Fruit fly (Drosophila melanogaster): Measurements from ENCODE around the gene CG13073.

Gene CG13073

DNA sequence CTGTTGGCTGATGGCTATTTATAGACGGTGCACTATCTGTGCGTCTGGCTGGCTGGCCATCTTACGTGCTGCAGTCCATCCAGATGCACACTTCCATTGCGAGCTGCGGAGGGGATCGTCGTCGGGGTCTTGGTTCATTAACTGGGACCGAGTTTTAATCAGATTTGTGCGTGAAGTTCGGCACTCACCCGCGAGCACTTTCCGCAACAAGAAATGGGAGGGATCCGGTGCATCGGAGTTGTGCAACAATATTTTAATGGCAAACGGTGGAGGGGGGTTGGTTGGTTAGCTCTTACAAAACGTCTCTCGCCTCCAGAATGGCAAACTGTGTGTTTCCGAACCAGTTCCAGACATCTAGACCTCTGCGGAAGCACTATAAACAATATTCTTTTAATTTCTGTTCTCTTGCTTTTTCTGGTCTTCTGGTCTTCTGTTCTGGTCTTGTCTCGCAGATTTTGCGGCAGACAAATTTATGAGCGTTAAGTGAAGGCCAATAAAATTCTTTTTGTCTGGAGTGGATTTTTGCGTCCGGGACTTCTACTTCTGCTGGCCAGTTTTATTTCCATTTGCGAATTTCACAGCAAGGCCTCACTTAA lies 20.4 kb downstream of the CG13073 start:
- TF ChIP-seq CG1792 (GFP tag; optimal IDR thresholded peaks at IDR 0.05) (no peak), al (GFP tag; IDR thresholded peaks at IDR 0.05) (0 out of 2 replicates have a peak, but pooled peaks have one; percentile 13), nom (GFP tag; optimal IDR thresholded peaks at IDR 0.05) (peak; percentile 38)

DNA sequence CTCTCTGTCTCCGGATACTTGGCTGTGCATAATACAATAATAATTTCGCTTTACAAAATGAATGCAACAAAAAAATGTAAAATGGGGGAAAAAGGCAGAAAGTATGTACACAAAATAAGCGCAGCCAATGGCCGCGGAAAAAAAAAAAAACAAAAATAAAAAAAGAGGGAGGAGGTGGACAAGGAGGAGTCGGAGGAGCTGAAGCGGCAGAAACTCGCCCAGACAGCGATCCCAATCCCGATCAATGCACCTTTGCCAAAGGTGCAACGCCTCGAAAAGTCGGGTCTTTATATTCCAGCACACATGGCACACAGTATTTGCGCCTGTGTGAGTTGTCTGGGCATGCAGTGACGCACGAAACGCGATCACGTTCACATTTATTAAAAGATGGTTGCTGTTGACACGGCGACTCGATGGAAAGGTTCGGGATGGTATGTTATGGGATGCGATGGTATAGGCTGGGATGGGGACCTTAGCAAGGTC lies 21.6 kb downstream of the CG13073 start:
- TF ChIP-seq slbo (GFP tag; IDR thresholded peaks at IDR 0.05) (no peak), nom (GFP tag; optimal IDR thresholded peaks at IDR 0.05) (peak; percentile 75), CG16815 (GFP tag; optimal IDR thresholded peaks at IDR 0.05) (no peak), H15 (GFP tag; IDR thresholded peaks at IDR 0.05) (no peak), bsh (GFP tag; optimal IDR thresholded peaks at IDR 0.05) (peak in 1 of 2 experiments; percentile 20), NfI (GFP tag; optimal IDR thresholded peaks at IDR 0.05) (no peak), CG4404 (GFP tag; IDR thresholded peaks at IDR 0.05) (no peak), corto (GFP tag; optimal IDR thresholded peaks at IDR 0.05) (peak; percentile 60), tgo (GFP tag; IDR thresholded peaks at IDR 0.05) (no peak), zfh1 (GFP tag; IDR thresholded peaks at IDR 0.05) (0 out of 3 replicates have a peak, but pooled peaks have one; percentile 30), ATbp (GFP tag; optimal IDR thresholded peaks at IDR 0.05) (no peak), Lim3 (GFP tag; IDR thresholded peaks at IDR 0.05) (no peak), lbe (GFP tag; optimal IDR thresholded peaks at IDR 0.05) (peak; percentile 81)

DNA sequence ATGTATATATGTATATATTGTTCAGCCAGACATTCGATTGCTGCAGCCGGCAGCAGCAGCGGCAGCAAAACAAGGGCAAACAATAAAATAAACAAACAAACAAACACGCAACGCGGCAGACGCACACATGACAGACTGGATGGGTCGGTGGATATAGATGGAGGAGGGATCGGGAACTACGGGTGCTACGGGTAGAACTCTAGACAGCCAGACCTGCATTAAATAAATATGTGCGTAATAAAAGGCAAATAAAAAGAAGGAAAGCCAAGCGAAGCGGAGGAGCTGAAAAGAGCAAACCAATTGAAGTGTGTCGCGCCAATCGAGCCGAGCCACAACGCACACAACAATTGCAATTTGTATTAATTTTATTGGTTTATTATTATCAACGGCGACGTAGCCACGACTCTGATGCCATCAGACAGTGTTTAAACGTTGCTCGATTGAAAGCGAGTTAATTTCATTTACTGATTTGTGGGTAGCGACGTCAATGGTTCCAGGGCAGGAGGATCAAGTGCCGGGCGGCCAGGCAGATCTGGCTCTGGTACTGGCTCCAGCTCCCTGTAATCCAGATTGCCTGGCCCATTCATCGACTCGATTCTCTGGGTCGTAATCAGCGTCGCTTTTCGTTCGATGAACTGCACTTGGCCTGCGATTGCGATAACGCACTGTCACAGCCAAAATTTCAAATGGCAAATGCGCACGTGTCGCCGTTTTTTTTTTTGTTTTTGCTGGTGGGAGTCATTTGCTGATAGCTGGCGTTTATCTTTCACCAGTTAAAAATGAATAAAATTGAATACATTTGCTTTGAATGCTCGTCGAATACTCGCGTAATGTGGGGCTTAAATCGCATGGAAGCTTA lies 23.0 kb downstream of the CG13073 start:
- no peak for TF ChIP-seq Trl (optimal IDR thresholded peaks at IDR 0.05)
- TF ChIP-seq Trl (GFP tag; optimal IDR thresholded peaks at IDR 0.05): no peak
- no peak for TF ChIP-seq fu2 (GFP tag; optimal IDR thresholded peaks at IDR 0.05)
- no peak for TF ChIP-seq z (GFP tag; IDR thresholded peaks at IDR 0.05)
- no peak for TF ChIP-seq btn (GFP tag; optimal IDR thresholded peaks at IDR 0.05)
- TF ChIP-seq usp (GFP tag; optimal IDR thresholded peaks at IDR 0.05): no peak
- TF ChIP-seq CG13894 (tag; optimal IDR thresholded peaks at IDR 0.05): peak; percentile 31
- no peak for TF ChIP-seq nmo (GFP tag; optimal IDR thresholded peaks at IDR 0.05)
- peak; percentile 85 for TF ChIP-seq nom (GFP tag; optimal IDR thresholded peaks at IDR 0.05)
- TF ChIP-seq CG7987 (GFP tag; optimal IDR thresholded peaks at IDR 0.05): peak; percentile 48
- TF ChIP-seq Rfx (GFP tag; IDR thresholded peaks at IDR 0.05): no peak
- TF ChIP-seq scrt (GFP tag; optimal IDR thresholded peaks at IDR 0.05): no peak
- TF ChIP-seq lbe (GFP tag; optimal IDR thresholded peaks at IDR 0.05): peak; percentile 52
- TF ChIP-seq lola (GFP tag; optimal IDR thresholded peaks at IDR 0.05): peak in 1 of 3 experiments; percentile 50
- no peak for TF ChIP-seq CG15269 (tag; optimal IDR thresholded peaks at IDR 0.05)
- no peak for TF ChIP-seq D (optimal IDR thresholded peaks at IDR 0.05)
- peak; percentile 46 for TF ChIP-seq D (GFP tag; optimal IDR thresholded peaks at IDR 0.05)
- no peak for TF ChIP-seq mirr (GFP tag; optimal IDR thresholded peaks at IDR 0.05)
- no peak for TF ChIP-seq CG11456 (GFP tag; IDR thresholded peaks at IDR 0.05)
- peak; percentile 59 for TF ChIP-seq gsb-n (tag; optimal IDR thresholded peaks at IDR 0.05)
- peak; percentile 23 for TF ChIP-seq CG2712 (tag; optimal IDR thresholded peaks at IDR 0.05)
- TF ChIP-seq fd102C (GFP tag; optimal IDR thresholded peaks at IDR 0.05): peak; percentile 40
- TF ChIP-seq CG17385 (GFP tag; optimal IDR thresholded peaks at IDR 0.05): peak; percentile 5
- no peak for TF ChIP-seq nerfin-2 (GFP tag; IDR thresholded peaks at IDR 0.05; ENCODE audit: partially characterized antibody)
- TF ChIP-seq CG4820 (GFP tag; optimal IDR thresholded peaks at IDR 0.05): peak; percentile 1
- peak; percentile 5 for TF ChIP-seq trem (tag; optimal IDR thresholded peaks at IDR 0.05)
- TF ChIP-seq ssp (GFP tag; IDR thresholded peaks at IDR 0.05): no peak
- no peak for TF ChIP-seq CG10366 (GFP tag; IDR thresholded peaks at IDR 0.05)
- TF ChIP-seq Jarid2 (GFP tag; optimal IDR thresholded peaks at IDR 0.05): no peak
- no peak for TF ChIP-seq CG42726 (GFP tag; IDR thresholded peaks at IDR 0.05; ENCODE audit: partially characterized antibody)
- no peak for TF ChIP-seq crp (GFP tag; optimal IDR thresholded peaks at IDR 0.05)

All from whole organism, embryonic.